Worm (Caenorhabditis elegans) whole organism, late embryonic: Measurements from ENCODE around the gene F19H6.5.

Experiments
- K09A11.1 ChIP-seq: sonication (generic microtip); optimal IDR thresholded peaks from 2 replicates; lab custom pipeline; 2017; ENCODE audit warnings: antibody characterized with exemption, mild to moderate bottlenecking, missing genetic modification characterization, missing compliant biosample characterization; ENCODE audit not compliant: insufficient read depth
- elt-2 ChIP-seq: sonication (generic microtip); optimal IDR thresholded peaks from 2 replicates; lab custom pipeline; 2016; ENCODE audit warnings: missing genetic modification reagents, missing genetic modification characterization, missing compliant biosample characterization
- madf-2 ChIP-seq: sonication (generic microtip); optimal IDR thresholded peaks from 2 replicates; lab custom pipeline; 2017; ENCODE audit warnings: missing genetic modification characterization, missing compliant biosample characterization
- pax-1 ChIP-seq: fragments of 150-350 bp; optimal IDR thresholded peaks from 2 replicates; lab custom pipeline; 2014; ENCODE audit warnings: missing biosample characterization, missing genetic modification characterization
- pha-2 ChIP-seq: sonication (generic microtip); optimal IDR thresholded peaks from 2 replicates; lab custom pipeline; 2017; ENCODE audit warnings: mild to moderate bottlenecking, missing genetic modification characterization, missing compliant biosample characterization
- pha-4 ChIP-seq: fragments of 150-350 bp; optimal IDR thresholded peaks from 2 replicates; lab custom pipeline; 2018; ENCODE audit warnings: missing biosample characterization, missing genetic modification reagents, missing genetic modification characterization
- pqm-1 ChIP-seq: sonication (generic microtip); optimal IDR thresholded peaks from 2 replicates; lab custom pipeline; 2016; ENCODE audit warnings: missing genetic modification characterization, missing compliant biosample characterization
- zip-5 ChIP-seq: sonication (generic microtip); optimal IDR thresholded peaks from 2 replicates; lab custom pipeline; 2016; ENCODE audit warnings: missing genetic modification characterization, missing compliant biosample characterization

DNA sequence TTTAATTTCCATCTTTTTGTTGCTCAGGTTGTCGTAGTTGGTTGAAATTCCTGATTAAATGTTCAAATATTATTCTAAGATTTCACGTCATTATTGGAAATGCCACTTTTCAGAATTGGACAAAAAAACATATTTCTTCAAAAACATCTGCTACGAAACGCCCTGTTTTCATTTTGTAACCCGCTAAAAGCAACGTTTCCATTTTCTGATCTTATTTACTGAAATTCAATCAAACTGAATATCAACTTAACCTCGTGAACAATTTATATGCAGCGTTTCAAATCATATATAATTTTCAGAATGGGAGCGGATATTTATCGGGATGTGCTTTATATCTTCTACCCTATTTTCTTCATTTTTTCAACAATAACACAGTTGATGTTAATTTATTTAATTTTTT, 41.3 kb downstream of the F19H6.5 start, which contains the start of gene srd-40:
- TF ChIP-seq pax-1 (tag; lab: Kevin White, UChicago) (no peak), zip-5 (no peak), pha-4 (tag; lab: Kevin White, UChicago) (no peak), pha-2 (no peak), K09A11.1 (no peak), madf-2 (tag; lab: Kevin White, UChicago) (no peak), pqm-1 (tag; lab: Kevin White, UChicago) (no peak), elt-2 (tag; lab: Kevin White, UChicago) (no peak)
